Fruit fly (Drosophila melanogaster): Measurements from ENCODE around the gene ssx.

Gene ssx

dm6 chrX:1411225-1411932, 41.0 kb downstream of the ssx start (continued):
- TF ChIP-seq fkh (GFP tag; optimal IDR thresholded peaks at IDR 0.05) = no peak
- TF ChIP-seq CG34406 (GFP tag; optimal IDR thresholded peaks at IDR 0.05) = peak; percentile 1
- peak; percentile 47 for TF ChIP-seq cyc (GFP tag; optimal IDR thresholded peaks at IDR 0.05)
- TF ChIP-seq CG7368 (GFP tag; optimal IDR thresholded peaks at IDR 0.05) = peak; percentile 50
- no peak for TF ChIP-seq CG11762 (GFP tag; optimal IDR thresholded peaks at IDR 0.05; ENCODE audit: insufficient read depth)
- peak; percentile 10; the same call in 1 of the 3 replicates for TF ChIP-seq eg (GFP tag; IDR thresholded peaks at IDR 0.05)
- no peak for TF ChIP-seq fd59A (GFP tag; optimal IDR thresholded peaks at IDR 0.05)
- TF ChIP-seq svp (GFP tag) = peak; percentile 76
- no peak for TF ChIP-seq salr (GFP tag; optimal IDR thresholded peaks at IDR 0.05)
- no peak for TF ChIP-seq CG16779 (tag; optimal IDR thresholded peaks at IDR 0.05)
- peak; percentile 75 for TF ChIP-seq Eip78C (GFP tag)
- peak; percentile 9 for TF ChIP-seq Sox14 (GFP tag; optimal IDR thresholded peaks at IDR 0.05)
- TF ChIP-seq CG32006 (GFP tag; optimal IDR thresholded peaks at IDR 0.05) = peak; percentile 22
- peak; percentile 23 for TF ChIP-seq Smox (GFP tag; optimal IDR thresholded peaks at IDR 0.05)

dm6 chrX:1414269-1414668, 43.9 kb downstream of the ssx start:
- TF ChIP-seq CG15336 (GFP tag; IDR thresholded peaks at IDR 0.05) = no peak
- TF ChIP-seq lz (GFP tag; optimal IDR thresholded peaks at IDR 0.05) = no peak
- no peak for TF ChIP-seq CG10669 (GFP tag; optimal IDR thresholded peaks at IDR 0.05)
- TF ChIP-seq Gug (GFP tag; IDR thresholded peaks at IDR 0.05) = no peak
- no peak for TF ChIP-seq topi (GFP tag; optimal IDR thresholded peaks at IDR 0.05)
- TF ChIP-seq fd59A (GFP tag; optimal IDR thresholded peaks at IDR 0.05) = no peak
- TF ChIP-seq Sox102F (GFP tag; optimal IDR thresholded peaks at IDR 0.05) = no peak

All from whole organism, prepupa.